Worm (Caenorhabditis elegans) whole organism, L4 larva: ENCODE measurements around the gene F55A4.3.

Experiments
- F10B5.3 ChIP-seq: sonication (generic microtip); optimal IDR thresholded peaks from 2 replicates; lab custom pipeline; 2016; ENCODE audit warnings: mild to moderate bottlenecking, missing genetic modification characterization, missing compliant biosample characterization
- F44E2.7 ChIP-seq: fragments of 200-800 bp; sonication (Bioruptor generic); IDR thresholded peaks from 2 replicates; pipeline ENCODE4 v2.1.2; 2022; ENCODE audit warnings: missing genetic modification characterization, missing compliant biosample characterization
- F49E8.2 ChIP-seq: sonication (generic microtip); optimal IDR thresholded peaks from 2 replicates; lab custom pipeline; 2016; ENCODE audit warnings: missing compliant biosample characterization, mild to moderate bottlenecking, missing genetic modification characterization, borderline replicate concordance
- R02D3.7 ChIP-seq: fragments of 150-350 bp; sonication (generic microtip); optimal IDR thresholded peaks from 3 replicates; lab custom pipeline; 2014; ENCODE audit warnings: missing biosample characterization, missing genetic modification characterization
- T26A8.4 ChIP-seq: fragments of 200-800 bp; sonication (Bioruptor generic); IDR thresholded peaks from 2 replicates; pipeline ENCODE4 v1.3.6; 2022; ENCODE audit warnings: missing genetic modification characterization, missing compliant biosample characterization
- Y48G9A.11 ChIP-seq: fragments of 200-800 bp; sonication (Bioruptor generic); IDR thresholded peaks from 2 replicates; pipeline ENCODE4 v1.3.6; 2022; ENCODE audit warnings: missing genetic modification reagents, missing genetic modification characterization, missing compliant biosample characterization
- ZK337.2 ChIP-seq: fragments of 200-800 bp; sonication (Bioruptor generic); IDR thresholded peaks from 2 replicates; pipeline ENCODE4 v1.3.6; 2022; ENCODE audit warnings: missing genetic modification reagents, missing genetic modification characterization, missing compliant biosample characterization
- ZK546.5 ChIP-seq, 2 experiments: sonication (generic microtip); optimal IDR thresholded peaks; 2 replicates each; lab custom pipeline; 2017; ENCODE audit warnings: missing biosample characterization in 2 of 2, missing genetic modification characterization in 2 of 2
- aha-1 ChIP-seq: fragments of 150-350 bp; peaks from one replicate; lab custom pipeline; 2014; ENCODE audit warnings: missing biosample characterization, missing genetic modification characterization
- ama-1 ChIP-seq: fragments of 150-350 bp; optimal IDR thresholded peaks from 2 replicates; lab custom pipeline; 2014; ENCODE audit warnings: inconsistent platforms, mixed read lengths
- ceh-32 ChIP-seq: sonication (generic microtip); optimal IDR thresholded peaks from 2 replicates; lab custom pipeline; 2016; ENCODE audit warnings: mild to moderate bottlenecking, missing genetic modification characterization, missing compliant biosample characterization; ENCODE audit not compliant: poor library complexity
- ces-1 ChIP-seq: fragments of 150-350 bp; sonication (generic microtip); optimal IDR thresholded peaks from 4 replicates; lab custom pipeline; 2014; ENCODE audit warnings: missing biosample characterization, missing genetic modification reagents, missing genetic modification characterization
- cey-2 ChIP-seq: sonication (generic microtip); optimal IDR thresholded peaks from 3 replicates; lab custom pipeline; 2017; ENCODE audit warnings: missing genetic modification characterization, mild to moderate bottlenecking, missing compliant biosample characterization, antibody characterized with exemption, borderline replicate concordance; ENCODE audit not compliant: insufficient read depth
- daf-19 ChIP-seq: fragments of 200-800 bp; sonication (Bioruptor generic); conservative IDR thresholded peaks from 2 replicates; pipeline ENCODE4 v1.3.6; 2022; ENCODE audit warnings: missing genetic modification characterization, missing compliant biosample characterization
- dmd-6 ChIP-seq: fragments of 200-800 bp; sonication (Bioruptor generic); IDR thresholded peaks from 2 replicates; pipeline ENCODE4 v1.3.6; 2022; ENCODE audit warnings: missing genetic modification reagents, missing genetic modification characterization, missing compliant biosample characterization
- duxl-1 ChIP-seq: sonication (generic microtip); optimal IDR thresholded peaks from 2 replicates; lab custom pipeline; 2016; ENCODE audit warnings: mild to moderate bottlenecking, missing genetic modification characterization, moderate library complexity, missing compliant biosample characterization; ENCODE audit not compliant: poor library complexity
- dve-1 ChIP-seq: sonication (generic microtip); optimal IDR thresholded peaks from 2 replicates; lab custom pipeline; 2017; ENCODE audit warnings: antibody characterized with exemption, mild to moderate bottlenecking, missing genetic modification characterization, missing compliant biosample characterization; ENCODE audit not compliant: insufficient read depth
- egl-27 ChIP-seq: sonication (generic microtip); optimal IDR thresholded peaks from 3 replicates; lab custom pipeline; 2017; ENCODE audit warnings: missing biosample characterization, missing genetic modification reagents, missing genetic modification characterization
- fkh-10 ChIP-seq: fragments of 150-350 bp; optimal IDR thresholded peaks from 2 replicates; lab custom pipeline; 2014; ENCODE audit warnings: missing biosample characterization, missing genetic modification reagents, missing genetic modification characterization
- gei-8 ChIP-seq: fragments of 200-800 bp; sonication (Bioruptor generic); optimal IDR thresholded peaks from 2 replicates; lab custom pipeline; 2018; ENCODE audit warnings: mild to moderate bottlenecking, missing genetic modification characterization, missing compliant biosample characterization
- hif-1 ChIP-seq, 2 experiments: sonication (generic microtip); optimal IDR thresholded peaks; 2 replicates each; lab custom pipeline; 2016 to 2017; ENCODE audit warnings: missing compliant biosample characterization in 2 of 2, missing genetic modification characterization in 2 of 2, missing genetic modification reagents in 2 of 2, missing genotype in 2 of 2, mild to moderate bottlenecking in 1 of 2
- hlh-11 ChIP-seq: fragments of 200-800 bp; sonication (Bioruptor generic); optimal IDR thresholded peaks from 2 replicates; lab custom pipeline; 2018; ENCODE audit warnings: mild to moderate bottlenecking, missing genetic modification characterization, missing compliant biosample characterization
- hlh-30 ChIP-seq: sonication (generic microtip); optimal IDR thresholded peaks from 2 replicates; lab custom pipeline; 2017; ENCODE audit warnings: antibody characterized with exemption, mild to moderate bottlenecking, missing genetic modification characterization, missing compliant biosample characterization; ENCODE audit not compliant: insufficient read depth
- hmg-1.1 ChIP-seq: fragments of 200-800 bp; sonication (Bioruptor generic); IDR thresholded peaks from 2 replicates; pipeline ENCODE4 v1.3.6; 2022; ENCODE audit warnings: missing genetic modification reagents, missing genetic modification characterization, missing compliant biosample characterization
- lim-7 ChIP-seq: fragments of 200-800 bp; sonication (Bioruptor generic); IDR thresholded peaks from 2 replicates; pipeline ENCODE4 v1.3.6; 2022; ENCODE audit warnings: missing genetic modification characterization, missing compliant biosample characterization
- lin-1 ChIP-seq: fragments of 200-800 bp; sonication (Bioruptor generic); IDR thresholded peaks from 2 replicates; pipeline ENCODE4 v1.3.6; 2022; ENCODE audit warnings: missing genetic modification reagents, missing genetic modification characterization, missing compliant biosample characterization
- lin-13 ChIP-seq: fragments of 150-350 bp; optimal IDR thresholded peaks from 2 replicates; lab custom pipeline; 2014; ENCODE audit warnings: missing biosample characterization, missing genetic modification reagents, missing genetic modification characterization
- lsy-2 ChIP-seq, 2 experiments: fragments of 150-350 bp in 1 of 2; sonication (generic microtip) in 1 of 2; optimal IDR thresholded peaks; 2 replicates each; lab custom pipeline; 2014 to 2017; ENCODE audit warnings: missing biosample characterization in 2 of 2, missing genetic modification characterization in 2 of 2
- madf-5 ChIP-seq, 2 experiments: fragments of 200-800 bp; sonication (Bioruptor generic); IDR thresholded peaks; 2 replicates each; pipeline ENCODE4 v1.3.6; 2022; ENCODE audit warnings: missing compliant biosample characterization in 2 of 2, missing genetic modification characterization in 2 of 2
- mdt-29 ChIP-seq: fragments of 200-800 bp; sonication (Bioruptor generic); IDR thresholded peaks from 2 replicates; pipeline ENCODE4 v1.3.6; 2022; ENCODE audit warnings: missing genetic modification reagents, missing genetic modification characterization, missing compliant biosample characterization
- mes-2 ChIP-seq: sonication (generic microtip); optimal IDR thresholded peaks from 2 replicates; lab custom pipeline; 2016; ENCODE audit warnings: missing genotype, mild to moderate bottlenecking, missing genetic modification characterization, missing compliant biosample characterization; ENCODE audit not compliant: poor library complexity, severe bottlenecking
- nhr-11 ChIP-seq: fragments of 150-350 bp; optimal IDR thresholded peaks from 2 replicates; lab custom pipeline; 2014; ENCODE audit warnings: missing biosample characterization, missing genetic modification characterization
- nhr-111 ChIP-seq: fragments of 200-800 bp; sonication (Bioruptor generic); optimal IDR thresholded peaks from 2 replicates; lab custom pipeline; 2018; ENCODE audit warnings: mild to moderate bottlenecking, missing genetic modification characterization, missing compliant biosample characterization
- nhr-41 ChIP-seq: fragments of 200-800 bp; sonication (Bioruptor generic); IDR thresholded peaks from 2 replicates; pipeline ENCODE4 v1.3.6; 2022; ENCODE audit warnings: missing genetic modification reagents, missing genetic modification characterization, missing compliant biosample characterization
- nhr-42 ChIP-seq: fragments of 200-800 bp; sonication (Bioruptor generic); IDR thresholded peaks from 2 replicates; pipeline ENCODE4 v1.3.6; 2022; ENCODE audit warnings: missing genetic modification characterization, missing compliant biosample characterization
- nhr-76 ChIP-seq: fragments of 150-350 bp; optimal IDR thresholded peaks from 2 replicates; lab custom pipeline; 2014; ENCODE audit warnings: missing biosample characterization, missing genetic modification characterization
- saeg-2 ChIP-seq: fragments of 200-800 bp; sonication (Bioruptor generic); IDR thresholded peaks from 2 replicates; pipeline ENCODE4 v1.3.6; 2022; ENCODE audit warnings: missing genetic modification reagents, missing genetic modification characterization, missing compliant biosample characterization
- unc-130 ChIP-seq: sonication (generic microtip); optimal IDR thresholded peaks from 2 replicates; lab custom pipeline; 2016; ENCODE audit warnings: missing genetic modification reagents, missing genetic modification characterization, missing compliant biosample characterization
- unc-39 ChIP-seq: sonication (generic microtip); optimal IDR thresholded peaks from 2 replicates; lab custom pipeline; 2017; ENCODE audit warnings: missing biosample characterization, missing genetic modification characterization
- unc-62 ChIP-seq, 3 experiments: fragments of 150-350 bp in 1 of 3; sonication (generic microtip); optimal IDR thresholded peaks in 2 of 3; peaks in 1 of 3; 1 replicate in 1 of 3; 2 replicates in 2 of 3; lab custom pipeline; 2014 to 2017; ENCODE audit warnings: missing biosample characterization in 3 of 3, missing genetic modification characterization in 3 of 3, missing genetic modification reagents in 3 of 3, missing genotype in 1 of 3
- zag-1 ChIP-seq: fragments of 150-350 bp; optimal IDR thresholded peaks from 2 replicates; lab custom pipeline; 2014; ENCODE audit warnings: missing biosample characterization, missing genetic modification characterization
- zfp-3 ChIP-seq: fragments of 200-800 bp; sonication (Bioruptor generic); conservative IDR thresholded peaks from 2 replicates; pipeline ENCODE4 v1.3.6; 2022; ENCODE audit warnings: missing genetic modification reagents, missing genetic modification characterization, missing compliant biosample characterization
- zip-11 ChIP-seq: fragments of 200-800 bp; sonication (Bioruptor generic); IDR thresholded peaks from 2 replicates; pipeline ENCODE4 v1.3.6; 2022; ENCODE audit warnings: missing genetic modification characterization, missing compliant biosample characterization
- ztf-11 ChIP-seq: fragments of 150-350 bp; optimal IDR thresholded peaks from 2 replicates; lab custom pipeline; 2014; ENCODE audit warnings: missing biosample characterization, missing genetic modification characterization

Gene F55A4.3

ce11 chrX:977958-978686 is 46.8 kb downstream of the F55A4.3 start, which contains the start of gene abhd-3.2 (continued):
- peak; percentile 79; the same call in 1 of the 2 replicates for TF ChIP-seq lin-1 (GFP tag; lab: Robert Waterston, UW)
- TF ChIP-seq aha-1 (tag; lab: Kevin White, UChicago), result no peak
- TF ChIP-seq ZK337.2 (GFP tag; lab: Robert Waterston, UW), result no peak
- no peak for TF ChIP-seq F10B5.3
- TF ChIP-seq cey-2 (tag; lab: Kevin White, UChicago), result peak; percentile 33
- TF ChIP-seq gei-8 (GFP tag; lab: Kevin White, UChicago), result peak; percentile 24
- no peak for TF ChIP-seq ztf-11 (tag; lab: Kevin White, UChicago)
- TF ChIP-seq daf-19 (GFP tag; lab: Robert Waterston, UW), result no peak
- no peak for TF ChIP-seq ZK546.5 (tag; optimal IDR thresholded peaks at IDR 0.05; lab: Kevin White, UChicago)
- TF ChIP-seq saeg-2 (GFP tag; lab: Robert Waterston, UW), result peak; percentile 65; the same call in 1 of the 2 replicates
- 0 out of 2 replicates have a peak, but pooled peaks have one; percentile 46 for TF ChIP-seq nhr-41 (GFP tag; lab: Robert Waterston, UW)
- TF ChIP-seq madf-5 (GFP tag; IDR thresholded peaks at IDR 0.05; lab: Robert Waterston, UW), result no peak

ce11 chrX:975236-975535 is 49.7 kb downstream of the F55A4.3 start:
- no peak for TF ChIP-seq unc-130 (GFP tag; lab: Kevin White, UChicago)
- TF ChIP-seq unc-39 (tag; lab: Kevin White, UChicago), result no peak
- TF ChIP-seq hlh-11 (tag; lab: Kevin White, UChicago), result no peak
- no peak for TF ChIP-seq unc-62 (GFP tag; optimal IDR thresholded peaks at IDR 0.05 in 1 of 2; lab: Kevin White, UChicago)
- no peak for TF ChIP-seq unc-62 (tag; optimal IDR thresholded peaks at IDR 0.05; lab: Kevin White, UChicago)
- TF ChIP-seq nhr-11 (tag; lab: Kevin White, UChicago), result no peak
- TF ChIP-seq zag-1 (tag; lab: Kevin White, UChicago), result no peak
- TF ChIP-seq, all 104 proteins: peak for 0

ce11 chrX:974499-975235 is 50.2 kb downstream of the F55A4.3 start, which contains the start of gene vps-45:
Gene vps-45, minus strand, starts transcription at chrX:974848.
- TF ChIP-seq T26A8.4 (GFP tag; lab: Robert Waterston, UW) (no peak), F49E8.2 (tag; lab: Kevin White, UChicago) (no peak), nhr-76 (tag; lab: Kevin White, UChicago) (no peak), hif-1 (tag; optimal IDR thresholded peaks at IDR 0.05; lab: Kevin White, UChicago) (peak in 1 of 2 experiments; percentile 38), aha-1 (tag; lab: Kevin White, UChicago) (peak; percentile 78), ama-1 (lab: Kevin White, UChicago) (no peak), ces-1 (GFP tag; lab: Kevin White, UChicago) (no peak), F10B5.3 (no peak), lim-7 (GFP tag; lab: Robert Waterston, UW) (no peak), fkh-10 (GFP tag; lab: Kevin White, UChicago) (peak; percentile 9), ceh-32 (no peak), mdt-29 (GFP tag; lab: Robert Waterston, UW) (no peak), dmd-6 (GFP tag; lab: Robert Waterston, UW) (peak; percentile 37), hlh-30 (tag; lab: Kevin White, UChicago) (peak; percentile 33), hlh-11 (tag; lab: Kevin White, UChicago) (peak; percentile 57), nhr-42 (GFP tag; lab: Robert Waterston, UW) (no peak), hmg-1.1 (GFP tag; lab: Robert Waterston, UW) (peak; percentile 77), egl-27 (tag; lab: Kevin White, UChicago) (no peak), duxl-1 (peak; percentile 37), zfp-3 (GFP tag; lab: Robert Waterston, UW) (no peak), zip-11 (GFP tag; lab: Robert Waterston, UW) (no peak), nhr-111 (GFP tag; lab: Kevin White, UChicago) (no peak), dve-1 (tag; lab: Kevin White, UChicago) (peak; percentile 13), F44E2.7 (GFP tag; lab: Robert Waterston, UW) (no peak), lsy-2 (tag; optimal IDR thresholded peaks at IDR 0.05; lab: Kevin White, UChicago) (peak in 1 of 2 experiments; percentile 18), R02D3.7 (no peak), mes-2 (tag; lab: Kevin White, UChicago) (peak; percentile 80), Y48G9A.11 (no peak), lin-13 (GFP tag; lab: Kevin White, UChicago) (no peak)
